Fruit fly (Drosophila melanogaster) whole organism, prepupa: ENCODE results near the gene CG4686.
A peak's percentile ranks its signal among the peaks of the same experiment; 100 is the strongest.

Source experiments
- Blimp-1 ChIP-seq: fragments of 200-800 bp; sonication (Bioruptor generic); optimal IDR thresholded peaks from 3 replicates; lab custom pipeline; 2017; ENCODE audit warnings: missing biosample characterization, missing genetic modification characterization, mild to moderate bottlenecking, moderate library complexity, missing genetic modification reagents
- pdm3 ChIP-seq: fragments of 200-800 bp; sonication (Bioruptor generic); optimal IDR thresholded peaks from 3 replicates; lab custom pipeline; 2016; ENCODE audit warnings: missing biosample characterization, missing genetic modification characterization
- topi ChIP-seq: fragments of 200-800 bp; sonication (Bioruptor generic); optimal IDR thresholded peaks from 3 replicates; lab custom pipeline; 2016; ENCODE audit warnings: missing biosample characterization, missing genetic modification characterization

dm6 chr3R:19858017-19858659 is 6.2 kb upstream of the CG4686 start:
- TF ChIP-seq pdm3 (GFP tag; lab: Kevin White, UChicago) (no peak), topi (GFP tag; lab: Kevin White, UChicago) (peak; percentile 18), Blimp-1 (GFP tag; lab: Kevin White, UChicago) (peak; percentile 4)
